Worm (Caenorhabditis elegans): ENCODE data around the gene Y43C5A.7.

DNA sequence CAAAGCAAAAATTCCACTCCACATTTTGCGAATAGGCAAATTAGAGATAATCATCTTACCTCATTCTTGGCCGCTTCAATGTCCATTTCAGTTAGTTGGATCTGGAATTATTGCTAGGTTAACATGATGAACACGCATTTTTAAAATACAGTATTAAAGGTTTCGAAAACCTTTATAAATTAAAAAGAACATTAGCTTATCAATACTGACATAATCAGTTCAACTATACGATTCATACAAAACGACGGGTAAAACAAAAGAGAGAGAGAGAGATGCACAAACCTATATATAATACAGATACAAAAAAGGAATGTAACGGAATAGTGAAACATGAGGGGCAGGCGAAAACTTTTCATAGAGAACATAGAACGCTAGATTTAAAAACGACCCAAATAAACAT is 4.4 kb downstream of the Y43C5A.7 start, which contains the start of gene thk-1:
- TF ChIP-seq snpc-4 (tag; optimal IDR thresholded peaks at IDR 0.05) = no peak
- no peak for TF ChIP-seq pag-3 (tag; optimal IDR thresholded peaks at IDR 0.05; ENCODE audit: borderline replicate concordance, insufficient read depth)
- no peak for TF ChIP-seq fos-1 (tag; optimal IDR thresholded peaks at IDR 0.05)
- TF ChIP-seq nhr-237 (tag; optimal IDR thresholded peaks at IDR 0.05) = no peak
- TF ChIP-seq zag-1 (tag; optimal IDR thresholded peaks at IDR 0.05) = no peak
- no peak for TF ChIP-seq ztf-11 (tag; optimal IDR thresholded peaks at IDR 0.05)
- no peak for TF ChIP-seq mdl-1 (tag; optimal IDR thresholded peaks at IDR 0.05)
- no peak for TF ChIP-seq C34B4.2 (tag; optimal IDR thresholded peaks at IDR 0.05)
